Fruit fly (Drosophila melanogaster): ENCODE data around the gene CG33272.

The CG33272 gene

DNA sequence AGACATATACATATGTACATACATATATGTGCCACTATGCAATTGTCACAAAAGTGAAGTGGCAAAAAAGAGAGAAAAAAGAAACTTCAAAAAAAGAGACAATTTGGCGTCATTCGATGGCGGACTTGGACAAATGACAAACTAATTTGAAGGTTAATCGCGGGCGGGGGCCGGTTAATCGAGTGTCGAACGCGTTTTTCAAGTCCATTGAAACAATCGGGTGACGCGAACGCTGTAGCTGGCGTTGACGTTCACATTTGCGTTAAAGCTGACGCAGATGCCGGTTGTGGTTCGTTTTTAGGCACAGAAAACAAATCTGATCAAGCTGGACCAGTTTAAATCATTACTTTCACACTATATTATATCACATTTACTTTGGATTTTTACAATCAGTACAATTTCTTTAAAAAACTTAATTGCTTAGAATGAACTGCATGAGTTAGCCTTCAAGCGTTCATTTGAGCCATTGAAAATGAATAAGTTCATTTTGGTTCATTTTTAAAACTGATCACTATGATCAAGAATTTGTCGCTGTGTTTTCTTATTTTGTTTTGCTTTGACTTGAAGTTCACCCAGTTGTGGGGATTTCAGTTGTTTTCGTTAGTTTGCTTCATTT, 23.4 kb upstream of the CG33272 start (continued):
- TF ChIP-seq CG16863 (GFP tag; optimal IDR thresholded peaks at IDR 0.05) (peak; percentile 20), nmo (GFP tag; optimal IDR thresholded peaks at IDR 0.05) (peak; percentile 45), sd (tag; optimal IDR thresholded peaks at IDR 0.05) (no peak), dysf (GFP tag; IDR thresholded peaks at IDR 0.05) (peak; percentile 67; the same call in 2 of the 3 replicates), CG8944 (GFP tag; optimal IDR thresholded peaks at IDR 0.05) (no peak), ab (GFP tag; optimal IDR thresholded peaks at IDR 0.05) (peak; percentile 36), CG12659 (GFP tag; optimal IDR thresholded peaks at IDR 0.05) (peak; percentile 38), Fer1 (GFP tag; optimal IDR thresholded peaks at IDR 0.05) (peak; percentile 47), hth (optimal IDR thresholded peaks at IDR 0.05) (no peak), MESR4 (GFP tag; optimal IDR thresholded peaks at IDR 0.05) (no peak), CG3838 (GFP tag; optimal IDR thresholded peaks at IDR 0.05) (no peak), gt (GFP tag; IDR thresholded peaks at IDR 0.05) (no peak), Dbx (GFP tag; IDR thresholded peaks at IDR 0.05) (no peak), CG15269 (tag; optimal IDR thresholded peaks at IDR 0.05) (peak; percentile 76), CG11247 (GFP tag; IDR thresholded peaks at IDR 0.05) (no peak), pzg (GFP tag; optimal IDR thresholded peaks at IDR 0.05) (no peak), CG16815 (GFP tag; optimal IDR thresholded peaks at IDR 0.05) (no peak), lab (GFP tag; optimal IDR thresholded peaks at IDR 0.05) (peak; percentile 56), Oaz (GFP tag; IDR thresholded peaks at IDR 0.05) (no peak; the same call in 1 of the 2 replicates), stwl (tag; optimal IDR thresholded peaks at IDR 0.05) (no peak), TFAM (GFP tag; optimal IDR thresholded peaks at IDR 0.05) (no peak), CG17385 (GFP tag; optimal IDR thresholded peaks at IDR 0.05) (peak; percentile 48), slou (GFP tag; optimal IDR thresholded peaks at IDR 0.05) (no peak), CG30431 (GFP tag; optimal IDR thresholded peaks at IDR 0.05) (no peak), jing (GFP tag; optimal IDR thresholded peaks at IDR 0.05) (no peak), rib (GFP tag; IDR thresholded peaks at IDR 0.05) (no peak), Fer3 (tag; optimal IDR thresholded peaks at IDR 0.05) (peak; percentile 41), CG7357 (GFP tag; IDR thresholded peaks at IDR 0.05) (no peak), Jarid2 (GFP tag; optimal IDR thresholded peaks at IDR 0.05) (no peak), Sox102F (GFP tag; optimal IDR thresholded peaks at IDR 0.05) (peak; percentile 48), abd-A (tag; optimal IDR thresholded peaks at IDR 0.05) (peak; percentile 16), nau (GFP tag; optimal IDR thresholded peaks at IDR 0.05) (no peak), Adf1 (GFP tag; IDR thresholded peaks at IDR 0.05) (no peak), Ptx1 (GFP tag; IDR thresholded peaks at IDR 0.05) (peak; percentile 56; the same call in 1 of the 2 replicates), sna (GFP tag; IDR thresholded peaks at IDR 0.05; ENCODE audit: partially characterized antibody) (no peak), al (GFP tag; IDR thresholded peaks at IDR 0.05) (peak; percentile 50; the same call in 1 of the 2 replicates), Oli (tag; optimal IDR thresholded peaks at IDR 0.05) (peak; percentile 54), Rfx (GFP tag; IDR thresholded peaks at IDR 0.05) (peak; percentile 74; the same call in 1 of the 2 replicates), zfh2 (GFP tag; optimal IDR thresholded peaks at IDR 0.05) (peak; percentile 19), so (GFP tag; IDR thresholded peaks at IDR 0.05) (0 out of 3 replicates have a peak, but pooled peaks have one; percentile 16), Tbp (GFP tag; optimal IDR thresholded peaks at IDR 0.05) (no peak), CG4820 (GFP tag; optimal IDR thresholded peaks at IDR 0.05) (no peak), dati (GFP tag; IDR thresholded peaks at IDR 0.05) (no peak), hkb (optimal IDR thresholded peaks at IDR 0.05) (no peak), hkb (GFP tag; IDR thresholded peaks at IDR 0.05) (no peak), CG8388 (GFP tag; optimal IDR thresholded peaks at IDR 0.05) (no peak), onecut (GFP tag; IDR thresholded peaks at IDR 0.05) (no peak), CG1233 (GFP tag; optimal IDR thresholded peaks at IDR 0.05) (peak; percentile 34), trh (GFP tag; optimal IDR thresholded peaks at IDR 0.05) (no peak), Nf-YA (GFP tag; IDR thresholded peaks at IDR 0.05) (no peak), CG2116 (GFP tag; optimal IDR thresholded peaks at IDR 0.05) (no peak)
